Worm (Caenorhabditis elegans) whole organism, young adult: ENCODE data around the gene R02D5.7.

Experiments used
- gei-17 ChIP-seq: fragments of 200-800 bp; sonication (Bioruptor generic); optimal IDR thresholded peaks from 2 replicates; lab custom pipeline; 2018; ENCODE audit warnings: mild to moderate bottlenecking, missing genetic modification characterization, missing compliant biosample characterization
- nfya-1 ChIP-seq: sonication (generic microtip); optimal IDR thresholded peaks from 2 replicates; lab custom pipeline; 2017; ENCODE audit warnings: antibody characterized with exemption, missing compliant biosample characterization, missing genetic modification characterization, borderline replicate concordance; ENCODE audit not compliant: insufficient read depth

DNA sequence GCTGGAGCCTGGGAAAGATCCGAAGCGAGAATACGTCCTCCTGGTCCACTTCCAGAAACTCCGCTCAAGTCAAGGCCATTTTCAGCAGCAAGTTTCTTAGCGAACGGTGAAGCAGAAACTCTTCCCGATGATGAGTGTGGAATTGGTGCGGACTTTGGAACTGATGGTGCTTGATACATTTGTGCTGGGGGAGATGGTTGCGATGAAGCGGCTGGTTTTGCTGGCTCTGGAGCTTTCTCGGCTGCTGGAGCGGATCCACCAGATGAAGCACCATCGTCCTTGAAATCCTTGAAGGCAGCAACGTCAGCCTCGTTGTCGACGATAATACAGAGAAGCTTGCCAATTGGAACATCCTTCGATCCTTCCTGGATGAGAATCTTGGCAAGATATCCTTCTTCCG lies 34.8 kb downstream of the R02D5.7 start:
- TF ChIP-seq nfya-1 (tag; lab: Kevin White, UChicago) (no peak), gei-17 (GFP tag; lab: Kevin White, UChicago) (no peak)
